4 worm cellular contexts compared by ENCODE assay signal in the genomic region with DNA sequence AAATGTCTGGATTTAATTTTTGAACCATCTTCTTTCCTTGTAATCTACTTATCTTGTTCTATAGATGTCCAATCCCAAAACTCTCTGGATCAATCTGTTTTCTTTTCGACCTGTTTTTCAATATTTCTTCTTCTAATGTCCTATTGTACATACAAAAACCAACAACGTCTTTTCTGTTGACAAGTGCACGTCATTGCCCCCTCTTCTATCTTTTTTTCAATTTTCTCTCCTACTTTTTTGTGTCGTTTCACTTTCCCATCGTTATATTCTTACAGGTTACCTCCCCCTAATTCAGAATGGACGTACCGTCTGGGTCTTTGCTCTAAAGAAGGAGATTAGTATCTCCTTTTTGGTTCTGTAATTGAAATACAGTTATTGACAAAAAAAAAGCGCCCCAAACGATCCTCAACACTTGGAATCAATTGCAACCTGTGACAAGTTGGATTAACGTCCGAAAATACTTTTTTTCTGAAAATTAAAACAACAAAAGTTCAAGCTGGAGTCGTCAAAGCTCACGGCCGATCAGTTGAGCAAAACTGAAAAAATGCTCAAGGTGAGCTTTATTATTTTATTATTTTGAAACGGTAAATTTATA.
A peak's percentile ranks its signal among the peaks of the same experiment; 100 is the strongest.
TF ChIP-seq lines count a peak whose summit lies in the region.

A gene (plus strand): TSS at position 545 of the 595 bp plus-strand sequence.

TF ChIP-seq in whole organism, L1 larva, 84 proteins besides CTCF, POLR2A, EP300 and RAD21 (continues in another document):
- TF ChIP-seq sptf-1 (tag; optimal IDR thresholded peaks at IDR 0.05; lab: Kevin White, UChicago) (no peak), elt-2 (tag; optimal IDR thresholded peaks at IDR 0.05; lab: Kevin White, UChicago) (no peak), zag-1 (tag; optimal IDR thresholded peaks at IDR 0.05; lab: Kevin White, UChicago) (no peak), mdl-1 (tag; optimal IDR thresholded peaks at IDR 0.05; lab: Kevin White, UChicago) (no peak), hlh-4 (tag; optimal IDR thresholded peaks at IDR 0.05; lab: Kevin White, UChicago) (no peak), pag-3 (tag; optimal IDR thresholded peaks at IDR 0.05; lab: Kevin White, UChicago; ENCODE audit: borderline replicate concordance, insufficient read depth) (no peak), nhr-71 (tag; optimal IDR thresholded peaks at IDR 0.05; lab: Kevin White, UChicago) (no peak), ces-1 (GFP tag; optimal IDR thresholded peaks at IDR 0.05; lab: Kevin White, UChicago) (no peak), pqm-1 (tag; optimal IDR thresholded peaks at IDR 0.05; lab: Kevin White, UChicago) (no peak), unc-130 (tag; optimal IDR thresholded peaks at IDR 0.05; lab: Kevin White, UChicago) (no peak), C04F5.9 (tag; optimal IDR thresholded peaks at IDR 0.05; lab: Kevin White, UChicago) (no peak), tlp-1 (tag; optimal IDR thresholded peaks at IDR 0.05; lab: Kevin White, UChicago) (no peak), zip-4 (GFP tag; optimal IDR thresholded peaks at IDR 0.05; lab: Kevin White, UChicago) (no peak), F16B12.6 (tag; optimal IDR thresholded peaks at IDR 0.05; lab: Kevin White, UChicago) (no peak), sox-4 (tag; optimal IDR thresholded peaks at IDR 0.05; lab: Kevin White, UChicago) (no peak), nhr-76 (tag; optimal IDR thresholded peaks at IDR 0.05; lab: Kevin White, UChicago) (no peak), egl-27 (tag; optimal IDR thresholded peaks at IDR 0.05; lab: Kevin White, UChicago) (no peak), nhr-85 (tag; lab: Kevin White, UChicago) (peak; percentile 82), nhr-237 (tag; optimal IDR thresholded peaks at IDR 0.05; lab: Kevin White, UChicago) (no peak), lin-39 (tag; optimal IDR thresholded peaks at IDR 0.05; lab: Kevin White, UChicago) (no peak), alr-1 (tag; optimal IDR thresholded peaks at IDR 0.05; lab: Kevin White, UChicago; ENCODE audit: borderline replicate concordance) (no peak), ceh-90 (tag; optimal IDR thresholded peaks at IDR 0.05; lab: Kevin White, UChicago) (no peak)

TF ChIP-seq in whole organism, L2 larva, 48 proteins besides CTCF, POLR2A, EP300 and RAD21:
- TF ChIP-seq lin-13 (GFP tag; optimal IDR thresholded peaks at IDR 0.05; lab: Kevin White, UChicago), result no peak
- no peak for TF ChIP-seq nhr-21 (tag; optimal IDR thresholded peaks at IDR 0.05; lab: Kevin White, UChicago)
- TF ChIP-seq nhr-11 (tag; optimal IDR thresholded peaks at IDR 0.05; lab: Kevin White, UChicago), result no peak
- no peak for TF ChIP-seq nhr-23 (tag; optimal IDR thresholded peaks at IDR 0.05; lab: Kevin White, UChicago)
- TF ChIP-seq nhr-25 (tag; optimal IDR thresholded peaks at IDR 0.05; lab: Kevin White, UChicago), result peak; percentile 4
- TF ChIP-seq elt-1 (tag; optimal IDR thresholded peaks at IDR 0.05; lab: Kevin White, UChicago), result no peak
- TF ChIP-seq unc-55 (GFP tag; optimal IDR thresholded peaks at IDR 0.05; lab: Kevin White, UChicago), result no peak
- TF ChIP-seq C34F6.9 (tag; optimal IDR thresholded peaks at IDR 0.05; lab: Kevin White, UChicago), result no peak
- no peak for TF ChIP-seq ZK546.5 (tag; optimal IDR thresholded peaks at IDR 0.05; lab: Kevin White, UChicago)
- TF ChIP-seq elt-3 (tag; optimal IDR thresholded peaks at IDR 0.05; lab: Kevin White, UChicago), result no peak
- peak; percentile 57 for TF ChIP-seq blmp-1 (tag; optimal IDR thresholded peaks at IDR 0.05; lab: Kevin White, UChicago; ENCODE audit: insufficient read depth)
- TF ChIP-seq sma-9 (GFP tag; optimal IDR thresholded peaks at IDR 0.05; lab: Kevin White, UChicago), result peak; percentile 16
- TF ChIP-seq sma-9 (tag; optimal IDR thresholded peaks at IDR 0.05; lab: Kevin White, UChicago), result no peak
- TF ChIP-seq nhr-129 (tag; optimal IDR thresholded peaks at IDR 0.05; lab: Kevin White, UChicago), result peak; percentile 2
- no peak for TF ChIP-seq gmeb-1 (tag; optimal IDR thresholded peaks at IDR 0.05; lab: Kevin White, UChicago)
TF ChIP-seq in whole organism, L2 larva: peak in this region for 4.

TF ChIP-seq in whole organism, L3 larva, 47 proteins besides CTCF, POLR2A, EP300 and RAD21:
- peak; percentile 61 for TF ChIP-seq pha-4 (tag; optimal IDR thresholded peaks at IDR 0.05; lab: Kevin White, UChicago)
- peak; percentile 16 for TF ChIP-seq nhr-23 (tag; optimal IDR thresholded peaks at IDR 0.05; lab: Kevin White, UChicago)
- TF ChIP-seq lin-15B (tag; optimal IDR thresholded peaks at IDR 0.05; lab: Kevin White, UChicago), result no peak
- TF ChIP-seq nhr-28 (tag; optimal IDR thresholded peaks at IDR 0.05; lab: Kevin White, UChicago), result no peak
- no peak for TF ChIP-seq sea-2 (GFP tag; optimal IDR thresholded peaks at IDR 0.05; lab: Kevin White, UChicago)
- no peak for TF ChIP-seq ama-1 (optimal IDR thresholded peaks at IDR 0.05; lab: Kevin White, UChicago)
- TF ChIP-seq nhr-67 (tag; optimal IDR thresholded peaks at IDR 0.05; lab: Kevin White, UChicago), result no peak
- TF ChIP-seq elt-2 (tag; optimal IDR thresholded peaks at IDR 0.05; lab: Kevin White, UChicago), result no peak
- TF ChIP-seq lsy-12 (tag; optimal IDR thresholded peaks at IDR 0.05; lab: Kevin White, UChicago), result no peak
- no peak for TF ChIP-seq jun-1 (tag; optimal IDR thresholded peaks at IDR 0.05; lab: Kevin White, UChicago)
- no peak for TF ChIP-seq ceh-28 (tag; optimal IDR thresholded peaks at IDR 0.05; lab: Kevin White, UChicago)

TF ChIP-seq in whole organism, L4 larva, 104 proteins besides CTCF, POLR2A, EP300 and RAD21:
- TF ChIP-seq unc-62 (GFP tag; optimal IDR thresholded peaks at IDR 0.05 in 1 of 2; lab: Kevin White, UChicago) (no peak), unc-62 (tag; optimal IDR thresholded peaks at IDR 0.05; lab: Kevin White, UChicago) (no peak), aha-1 (tag; lab: Kevin White, UChicago) (no peak), nhr-28 (tag; optimal IDR thresholded peaks at IDR 0.05; lab: Kevin White, UChicago) (peak; percentile 32), pha-4 (GFP tag; IDR thresholded peaks at IDR 0.05; lab: Robert Waterston, UW) (no peak), pha-4 (tag; optimal IDR thresholded peaks at IDR 0.05; lab: Kevin White, UChicago) (peak; percentile 15), nhr-77 (tag; optimal IDR thresholded peaks at IDR 0.05; lab: Kevin White, UChicago) (no peak), hlh-30 (tag; optimal IDR thresholded peaks at IDR 0.05; lab: Kevin White, UChicago; ENCODE audit: insufficient read depth) (no peak), daf-16 (GFP tag; optimal IDR thresholded peaks at IDR 0.05; lab: Kevin White, UChicago) (no peak), daf-16 (tag; optimal IDR thresholded peaks at IDR 0.05; lab: Kevin White, UChicago) (peak; percentile 20), dmd-9 (GFP tag; IDR thresholded peaks at IDR 0.05; lab: Robert Waterston, UW) (no peak), hlh-11 (tag; optimal IDR thresholded peaks at IDR 0.05; lab: Kevin White, UChicago) (peak; percentile 26)
